Worm (Caenorhabditis elegans) whole organism, late embryonic: Measurements from ENCODE around the gene T23B12.5.

Experiments
- fkh-10 ChIP-seq: fragments of 150-350 bp; optimal IDR thresholded peaks from 2 replicates; lab custom pipeline; 2014; ENCODE audit warnings: missing biosample characterization, missing genetic modification reagents, missing genetic modification characterization
- npax-4 ChIP-seq: sonication (generic microtip); optimal IDR thresholded peaks from 2 replicates; lab custom pipeline; 2016; ENCODE audit warnings: missing genetic modification characterization, missing compliant biosample characterization
- pha-2 ChIP-seq: sonication (generic microtip); optimal IDR thresholded peaks from 2 replicates; lab custom pipeline; 2017; ENCODE audit warnings: mild to moderate bottlenecking, missing genetic modification characterization, missing compliant biosample characterization
- sox-4 ChIP-seq: sonication (generic microtip); optimal IDR thresholded peaks from 2 replicates; lab custom pipeline; 2017; ENCODE audit warnings: mild to moderate bottlenecking, missing genetic modification characterization, inconsistent platforms, missing compliant biosample characterization

- no peak for TF ChIP-seq npax-4 (tag; lab: Kevin White, UChicago)
- TF ChIP-seq fkh-10 (GFP tag; lab: Kevin White, UChicago): no peak
- TF ChIP-seq pha-2 (tag; lab: Kevin White, UChicago): no peak
- TF ChIP-seq sox-4 (tag; lab: Kevin White, UChicago): no peak
Measured at ce11 chrV:8435292-8435691, 12.5 kb downstream of the T23B12.5 start.
